Worm (Caenorhabditis elegans) whole organism, early embryonic: ENCODE measurements around the gene fbxa-35.
"Not testable (repeated sequence)": the region's sequence is repeated elsewhere in the genome, so short reads cannot be mapped to it uniquely, and the experiment has no call there.

Experiments
- F13C5.2 ChIP-seq: sonication (generic microtip); optimal IDR thresholded peaks from 2 replicates; lab custom pipeline; 2017; ENCODE audit warnings: mild to moderate bottlenecking, missing genetic modification characterization, inconsistent platforms, missing compliant biosample characterization
- ets-7 ChIP-seq: sonication (generic microtip); optimal IDR thresholded peaks from 2 replicates; lab custom pipeline; 2016; ENCODE audit warnings: missing genotype, missing genetic modification characterization, missing compliant biosample characterization
- scrt-1 ChIP-seq: fragments of 200-800 bp; sonication (Bioruptor generic); IDR thresholded peaks from 2 replicates; pipeline ENCODE4 v1.3.6; 2022; ENCODE audit warnings: missing genetic modification characterization, missing compliant biosample characterization

DNA sequence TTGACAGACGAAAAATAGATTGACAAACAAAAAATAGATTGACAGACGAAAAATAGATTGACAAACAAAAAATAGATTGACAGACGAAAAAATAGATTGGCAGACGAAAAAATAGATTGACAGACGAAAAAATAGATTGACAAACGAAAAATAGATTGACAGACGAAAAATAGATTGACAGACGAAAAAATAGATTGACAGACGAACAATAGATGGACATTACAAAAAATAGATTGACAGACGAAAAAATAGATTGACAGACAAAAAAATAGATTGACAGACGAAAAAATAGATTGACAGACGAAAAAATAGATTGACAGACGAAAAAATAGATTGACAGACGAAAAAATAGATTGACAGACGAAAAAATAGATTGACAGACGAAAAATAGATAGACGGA, 34.3 kb upstream of the fbxa-35 start:
- TF ChIP-seq ets-7 (tag; lab: Kevin White, UChicago); F13C5.2 (tag; lab: Kevin White, UChicago); scrt-1 (GFP tag; lab: Robert Waterston, UW): not testable (repeated sequence)
